Worm (Caenorhabditis elegans) whole organism, L1 larva: ENCODE measurements around the gene Y45F10D.7.

ENCODE experiments used
- C04F5.9 ChIP-seq: sonication (generic microtip); optimal IDR thresholded peaks from 2 replicates; lab custom pipeline; 2016; ENCODE audit warnings: missing genetic modification characterization, missing compliant biosample characterization
- C16A3.4 ChIP-seq: fragments of 150-350 bp; optimal IDR thresholded peaks from 2 replicates; lab custom pipeline; 2014; ENCODE audit warnings: missing biosample characterization, missing genetic modification characterization
- C34B4.2 ChIP-seq: sonication (generic microtip); optimal IDR thresholded peaks from 2 replicates; lab custom pipeline; 2017; ENCODE audit warnings: mild to moderate bottlenecking, missing genetic modification characterization, missing compliant biosample characterization
- Y116A8C.19 ChIP-seq: sonication (generic microtip); optimal IDR thresholded peaks from 2 replicates; lab custom pipeline; 2016; ENCODE audit warnings: missing compliant biosample characterization, missing genetic modification characterization, borderline replicate concordance
- aha-1 ChIP-seq: fragments of 150-350 bp; optimal IDR thresholded peaks from 2 replicates; lab custom pipeline; 2014; ENCODE audit warnings: missing biosample characterization, missing genetic modification characterization
- alr-1 ChIP-seq: fragments of 200-800 bp; sonication (Bioruptor generic); optimal IDR thresholded peaks from 2 replicates; lab custom pipeline; 2018; ENCODE audit warnings: borderline replicate concordance, mild to moderate bottlenecking, missing genetic modification characterization, missing compliant biosample characterization
- ceh-8 ChIP-seq: fragments of 200-800 bp; sonication (Bioruptor generic); optimal IDR thresholded peaks from 2 replicates; lab custom pipeline; 2018; ENCODE audit warnings: mild to moderate bottlenecking, missing genetic modification characterization, moderate library complexity, missing compliant biosample characterization
- ceh-82 ChIP-seq, 3 experiments: fragments of 150-350 bp in 1 of 3; sonication (generic microtip) in 2 of 3; optimal IDR thresholded peaks; 2 replicates each; lab custom pipeline; 2014 to 2017; ENCODE audit warnings: missing biosample characterization in 3 of 3, missing genetic modification characterization in 3 of 3
- ceh-88 ChIP-seq: fragments of 200-800 bp; sonication (Bioruptor generic); IDR thresholded peaks from 2 replicates; pipeline ENCODE4 v1.3.6; 2022; ENCODE audit warnings: missing genetic modification characterization, missing compliant biosample characterization
- ceh-90 ChIP-seq: sonication (generic microtip); optimal IDR thresholded peaks from 2 replicates; lab custom pipeline; 2016; ENCODE audit warnings: missing genetic modification characterization, missing compliant biosample characterization
- dpl-1 ChIP-seq, 3 experiments: fragments of 150-350 bp in 2 of 3; sonication (generic microtip) in 1 of 3; optimal IDR thresholded peaks; 2 replicates each; lab custom pipeline; 2014 to 2017; ENCODE audit warnings: missing biosample characterization in 3 of 3, missing genetic modification characterization in 3 of 3, missing genetic modification reagents in 3 of 3
- dsc-1 ChIP-seq: sonication (generic microtip); optimal IDR thresholded peaks from 2 replicates; lab custom pipeline; 2016; ENCODE audit warnings: mild to moderate bottlenecking, missing genetic modification characterization, missing compliant biosample characterization
- efl-3 ChIP-seq: fragments of 200-800 bp; sonication (Bioruptor generic); optimal IDR thresholded peaks from 2 replicates; lab custom pipeline; 2018; ENCODE audit warnings: mild to moderate bottlenecking, missing genetic modification characterization, missing compliant biosample characterization
- egl-27 ChIP-seq, 2 experiments: fragments of 150-350 bp in 1 of 2; sonication (generic microtip); optimal IDR thresholded peaks; 3 replicates each; lab custom pipeline; 2017 to 2018; ENCODE audit warnings: missing biosample characterization in 2 of 2, missing genetic modification characterization in 2 of 2, missing genetic modification reagents in 2 of 2
- elt-2 ChIP-seq: sonication (generic microtip); optimal IDR thresholded peaks from 2 replicates; lab custom pipeline; 2016; ENCODE audit warnings: missing genetic modification characterization, mild to moderate bottlenecking, inconsistent platforms, missing compliant biosample characterization, missing genetic modification reagents
- ets-5 ChIP-seq: fragments of 200-800 bp; sonication (Bioruptor generic); IDR thresholded peaks from 2 replicates; pipeline ENCODE4 v1.3.6; 2022; ENCODE audit warnings: missing genetic modification characterization, missing compliant biosample characterization
- fkh-10 ChIP-seq: sonication (generic microtip); optimal IDR thresholded peaks from 2 replicates; lab custom pipeline; 2017; ENCODE audit warnings: missing biosample characterization, missing genetic modification reagents, missing genetic modification characterization
- fos-1 ChIP-seq: fragments of 150-350 bp; optimal IDR thresholded peaks from 2 replicates; lab custom pipeline; 2014; ENCODE audit warnings: missing biosample characterization, missing genetic modification characterization
- grh-1 ChIP-seq: fragments of 200-800 bp; sonication (Bioruptor generic); IDR thresholded peaks from 2 replicates; pipeline ENCODE4 v1.3.6; 2022; ENCODE audit warnings: missing genetic modification reagents, missing genetic modification characterization, missing compliant biosample characterization
- hlh-17 ChIP-seq: fragments of 200-800 bp; sonication (Bioruptor generic); optimal IDR thresholded peaks from 2 replicates; lab custom pipeline; 2018; ENCODE audit warnings: missing genetic modification characterization, mild to moderate bottlenecking, missing compliant biosample characterization, moderate library complexity, borderline replicate concordance
- hpl-2 ChIP-seq: fragments of 150-350 bp; optimal IDR thresholded peaks from 2 replicates; lab custom pipeline; 2014; ENCODE audit warnings: missing biosample characterization, missing genetic modification reagents, missing genetic modification characterization
- irx-1 ChIP-seq: sonication (generic microtip); optimal IDR thresholded peaks from 2 replicates; lab custom pipeline; 2016; ENCODE audit warnings: missing genetic modification characterization, missing compliant biosample characterization
- isw-1 ChIP-seq: fragments of 200-800 bp; sonication (Bioruptor generic); IDR thresholded peaks from 2 replicates; pipeline ENCODE4 v1.3.6; 2022; ENCODE audit warnings: missing genetic modification characterization, missing compliant biosample characterization
- lin-13 ChIP-seq: fragments of 150-350 bp; optimal IDR thresholded peaks from 2 replicates; lab custom pipeline; 2014; ENCODE audit warnings: missing biosample characterization, missing genetic modification reagents, missing genetic modification characterization
- lin-15B ChIP-seq: fragments of 150-350 bp; sonication (generic microtip); optimal IDR thresholded peaks from 3 replicates; lab custom pipeline; 2014; ENCODE audit warnings: missing biosample characterization, missing genetic modification characterization
- lsy-2 ChIP-seq, 2 experiments: fragments of 150-350 bp; optimal IDR thresholded peaks; 2 replicates each; lab custom pipeline; 2014; ENCODE audit warnings: missing biosample characterization in 2 of 2, missing genetic modification characterization in 2 of 2
- mdl-1 ChIP-seq, 2 experiments: fragments of 150-350 bp; optimal IDR thresholded peaks; 2 replicates each; lab custom pipeline; 2014 to 2017; ENCODE audit warnings: missing biosample characterization in 2 of 2, missing genetic modification characterization in 2 of 2, inconsistent platforms in 1 of 2
- mef-2 ChIP-seq: fragments of 150-350 bp; optimal IDR thresholded peaks from 2 replicates; lab custom pipeline; 2014; ENCODE audit warnings: missing biosample characterization, missing genetic modification characterization
- nhr-237 ChIP-seq: fragments of 150-350 bp; optimal IDR thresholded peaks from 2 replicates; lab custom pipeline; 2014; ENCODE audit warnings: missing biosample characterization, missing genetic modification characterization
- nhr-28 ChIP-seq: fragments of 150-350 bp; optimal IDR thresholded peaks from 2 replicates; lab custom pipeline; 2014; ENCODE audit warnings: missing biosample characterization, missing genetic modification characterization
- nhr-71 ChIP-seq: sonication (generic microtip); optimal IDR thresholded peaks from 2 replicates; lab custom pipeline; 2016; ENCODE audit warnings: mild to moderate bottlenecking, missing genetic modification characterization, moderate library complexity, missing compliant biosample characterization
- nhr-76 ChIP-seq: sonication (generic microtip); optimal IDR thresholded peaks from 2 replicates; lab custom pipeline; 2017; ENCODE audit warnings: missing biosample characterization, missing genetic modification characterization
- nhr-85 ChIP-seq: sonication (generic microtip); peaks from one replicate; lab custom pipeline; 2016; ENCODE audit warnings: missing genetic modification characterization, inconsistent platforms, missing compliant biosample characterization
- nhr-90 ChIP-seq: sonication (generic microtip); optimal IDR thresholded peaks from 2 replicates; lab custom pipeline; 2016; ENCODE audit warnings: mild to moderate bottlenecking, missing genetic modification characterization, missing compliant biosample characterization; ENCODE audit not compliant: poor library complexity
- pag-3 ChIP-seq: sonication (generic microtip); optimal IDR thresholded peaks from 2 replicates; lab custom pipeline; 2017; ENCODE audit warnings: missing genetic modification characterization, mild to moderate bottlenecking, missing compliant biosample characterization, antibody characterized with exemption, borderline replicate concordance; ENCODE audit not compliant: insufficient read depth
- pax-3 ChIP-seq: fragments of 200-800 bp; sonication (Bioruptor generic); optimal IDR thresholded peaks from 2 replicates; lab custom pipeline; 2018; ENCODE audit warnings: mild to moderate bottlenecking, missing genetic modification characterization, moderate library complexity, missing compliant biosample characterization
- rnt-1 ChIP-seq: sonication (generic microtip); optimal IDR thresholded peaks from 2 replicates; lab custom pipeline; 2016; ENCODE audit warnings: mild to moderate bottlenecking, missing genetic modification characterization, moderate library complexity, missing compliant biosample characterization
- skn-1 ChIP-seq: fragments of 150-350 bp; optimal IDR thresholded peaks from 2 replicates; lab custom pipeline; 2014; ENCODE audit warnings: missing biosample characterization, missing genetic modification characterization
- snu-23 ChIP-seq: sonication (generic microtip); optimal IDR thresholded peaks from 2 replicates; lab custom pipeline; 2016; ENCODE audit warnings: missing genetic modification characterization, missing compliant biosample characterization
- tbx-2 ChIP-seq: sonication (generic microtip); optimal IDR thresholded peaks from 2 replicates; lab custom pipeline; 2016; ENCODE audit warnings: missing genetic modification characterization, missing compliant biosample characterization
- unc-86 ChIP-seq: sonication (generic microtip); optimal IDR thresholded peaks from 2 replicates; lab custom pipeline; 2016; ENCODE audit warnings: missing genetic modification characterization, missing compliant biosample characterization
- unc-98 ChIP-seq: fragments of 200-800 bp; sonication (Bioruptor generic); IDR thresholded peaks from 2 replicates; pipeline ENCODE4 v1.3.6; 2022; ENCODE audit warnings: missing genetic modification characterization, missing compliant biosample characterization
- xbp-1 ChIP-seq: sonication (generic microtip); optimal IDR thresholded peaks from 2 replicates; lab custom pipeline; 2016; ENCODE audit warnings: missing genetic modification characterization, missing compliant biosample characterization
- zag-1 ChIP-seq: fragments of 150-350 bp; optimal IDR thresholded peaks from 2 replicates; lab custom pipeline; 2014; ENCODE audit warnings: missing biosample characterization, missing genetic modification characterization
- zip-4 ChIP-seq: fragments of 200-800 bp; sonication (Bioruptor generic); optimal IDR thresholded peaks from 2 replicates; lab custom pipeline; 2018; ENCODE audit warnings: mild to moderate bottlenecking, missing genetic modification characterization, moderate library complexity, missing compliant biosample characterization
- ztf-11 ChIP-seq, 2 experiments: sonication (generic microtip); optimal IDR thresholded peaks; 2 replicates each; lab custom pipeline; 2016 to 2017; ENCODE audit warnings: missing genetic modification characterization in 2 of 2, missing biosample characterization in 1 of 2, missing compliant biosample characterization in 1 of 2

The Y45F10D.7 gene

DNA sequence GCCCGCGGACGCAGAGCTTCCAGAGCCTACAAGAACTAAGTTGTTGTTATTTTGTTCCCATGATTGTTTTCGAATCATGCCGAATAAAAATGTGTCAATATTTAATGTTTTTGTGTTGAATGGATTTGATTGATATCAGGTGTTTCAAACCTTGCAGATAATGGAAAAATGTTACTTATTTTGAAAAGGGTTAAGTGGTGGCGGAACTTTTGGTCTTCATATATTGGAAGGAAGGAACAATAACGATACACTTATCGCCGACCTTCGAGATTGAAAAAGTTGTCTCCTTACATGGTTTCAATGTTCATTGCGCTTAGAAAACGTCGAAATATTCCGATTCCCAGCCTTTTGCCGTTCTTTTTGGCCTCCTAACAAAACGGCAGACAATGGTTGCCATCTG lies 10.0 kb upstream of the Y45F10D.7 start, which contains the start of gene gly-10:
Gene gly-10, plus strand, starts transcription at position 387 of the 400 bp plus-strand sequence.
- TF ChIP-seq nhr-85, result peak; percentile 64
- TF ChIP-seq lsy-2 (tag; optimal IDR thresholded peaks at IDR 0.05; lab: Kevin White, UChicago), result peak in 1 of 2 experiments; percentile 36
- TF ChIP-seq ceh-8 (GFP tag; lab: Kevin White, UChicago), result no peak
- TF ChIP-seq, all 84 proteins: peak for 2

DNA sequence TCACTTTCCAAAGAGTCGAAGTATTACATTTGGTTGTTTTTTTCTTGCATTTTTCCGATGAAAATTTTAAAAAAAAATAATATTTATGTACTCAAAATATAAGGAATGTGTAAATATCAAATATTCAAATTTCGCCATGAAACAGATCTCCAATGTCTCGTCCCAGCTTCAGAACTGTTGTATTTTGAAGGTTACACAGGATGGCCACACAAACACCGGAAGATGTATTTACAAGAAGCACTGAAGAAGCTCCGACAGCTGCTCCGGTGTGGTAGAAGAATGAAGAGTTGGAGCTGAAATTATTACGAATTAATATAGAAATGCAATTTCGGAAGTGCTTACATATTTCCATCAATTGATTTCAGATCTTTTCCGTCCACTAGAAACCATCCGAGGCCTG lies 6.4 kb upstream of the Y45F10D.7 start:
- TF ChIP-seq ets-5 (GFP tag; lab: Robert Waterston, UW) (no peak), nhr-237 (tag; lab: Kevin White, UChicago) (no peak), lin-13 (GFP tag; lab: Kevin White, UChicago) (no peak), alr-1 (no peak), skn-1 (tag; lab: Kevin White, UChicago) (no peak), nhr-76 (tag; lab: Kevin White, UChicago) (no peak), lin-15B (tag; lab: Kevin White, UChicago) (no peak), efl-3 (GFP tag; lab: Kevin White, UChicago) (no peak), C34B4.2 (tag; lab: Kevin White, UChicago) (no peak)

DNA sequence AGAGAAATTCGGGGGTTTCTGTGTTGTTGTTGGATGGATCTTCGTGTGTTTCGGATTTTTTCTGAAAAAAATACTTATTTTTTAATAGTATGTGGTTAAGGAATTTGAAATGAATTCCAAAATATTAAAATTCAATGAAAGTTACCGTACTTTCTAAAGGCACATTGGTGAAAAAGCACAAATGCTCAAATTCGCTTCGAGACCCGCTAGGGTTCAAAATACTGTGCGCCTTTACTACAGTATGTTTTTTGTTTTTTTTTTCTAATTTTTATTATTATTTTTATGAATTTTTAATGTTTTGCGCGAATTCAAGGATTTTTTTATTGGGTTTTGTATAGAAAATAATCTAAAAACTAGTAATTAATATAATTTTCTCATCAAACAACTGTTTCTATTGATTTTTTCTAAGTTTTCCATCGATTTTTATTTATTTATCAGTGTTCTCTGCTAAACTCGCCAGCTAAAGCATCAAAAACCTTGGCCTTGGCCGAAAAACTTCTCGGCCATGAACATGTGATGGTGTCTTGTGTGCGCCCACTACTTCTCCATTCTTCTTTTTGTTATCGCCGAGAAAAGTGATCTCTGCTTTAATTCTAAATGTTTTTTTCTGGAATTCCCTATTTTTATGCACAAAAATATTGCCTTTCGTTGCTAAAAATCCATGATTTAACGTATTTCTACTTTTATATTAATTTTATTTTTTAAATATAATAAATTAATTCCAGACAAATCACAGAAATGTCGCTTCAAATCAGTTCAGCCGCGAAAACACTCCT lies 5.3 kb upstream of the Y45F10D.7 start, which contains the start of gene iscu-1:
Gene iscu-1, plus strand, starts transcription at position 726 of the 776 bp plus-strand sequence.
- TF ChIP-seq ceh-90 (tag; lab: Kevin White, UChicago), result peak; percentile 72
- TF ChIP-seq C16A3.4 (tag; lab: Kevin White, UChicago), result no peak
- TF ChIP-seq ceh-88, result no peak
- peak; percentile 59 for TF ChIP-seq snu-23 (GFP tag; lab: Kevin White, UChicago)
- peak in 1 of 3 experiments; percentile 38 for TF ChIP-seq ceh-82 (tag; optimal IDR thresholded peaks at IDR 0.05; lab: Kevin White, UChicago)
- TF ChIP-seq pag-3, result no peak
- no peak for TF ChIP-seq nhr-85
- no peak for TF ChIP-seq efl-3 (GFP tag; lab: Kevin White, UChicago)
- TF ChIP-seq ceh-8 (GFP tag; lab: Kevin White, UChicago), result no peak
- no peak for TF ChIP-seq fos-1
- peak; percentile 16 for TF ChIP-seq xbp-1 (tag; lab: Kevin White, UChicago)
- TF ChIP-seq nhr-71 (tag; lab: Kevin White, UChicago), result peak; percentile 57
- peak in 1 of 2 experiments; percentile 1 for TF ChIP-seq mdl-1 (tag; optimal IDR thresholded peaks at IDR 0.05; lab: Kevin White, UChicago)
- TF ChIP-seq fkh-10 (GFP tag; lab: Kevin White, UChicago), result no peak
- no peak for TF ChIP-seq C04F5.9
- no peak for TF ChIP-seq nhr-28 (tag; lab: Kevin White, UChicago)
- TF ChIP-seq lin-13 (GFP tag; lab: Kevin White, UChicago), result peak; percentile 39
- no peak for TF ChIP-seq hpl-2 (GFP tag; lab: Kevin White, UChicago)
- TF ChIP-seq hlh-17 (GFP tag; lab: Kevin White, UChicago), result no peak
- peak; percentile 0 for TF ChIP-seq dsc-1
- TF ChIP-seq zip-4 (GFP tag; lab: Kevin White, UChicago), result no peak
- TF ChIP-seq skn-1 (tag; lab: Kevin White, UChicago), result peak; percentile 42
- no peak; the same call in 1 of the 2 replicates for TF ChIP-seq isw-1 (GFP tag; lab: Robert Waterston, UW)
- no peak for TF ChIP-seq unc-86 (tag; lab: Kevin White, UChicago)
- TF ChIP-seq Y116A8C.19 (tag; lab: Kevin White, UChicago), result no peak
- TF ChIP-seq mef-2, result no peak
- peak; percentile 22 for TF ChIP-seq nhr-90 (tag; lab: Kevin White, UChicago)
- no peak for TF ChIP-seq zag-1 (tag; lab: Kevin White, UChicago)
- peak; percentile 21 to 59 (median 49) for TF ChIP-seq dpl-1 (GFP tag; optimal IDR thresholded peaks at IDR 0.05; lab: Kevin White, UChicago)
- peak; percentile 76 for TF ChIP-seq rnt-1 (tag; lab: Kevin White, UChicago)
- no peak for TF ChIP-seq aha-1 (tag; lab: Kevin White, UChicago)
- TF ChIP-seq tbx-2 (tag; lab: Kevin White, UChicago), result peak; percentile 41
- peak; percentile 27 for TF ChIP-seq elt-2 (tag; lab: Kevin White, UChicago)
- TF ChIP-seq grh-1 (GFP tag; lab: Robert Waterston, UW), result no peak
- TF ChIP-seq ztf-11 (tag; optimal IDR thresholded peaks at IDR 0.05; lab: Kevin White, UChicago), result no peak
- no peak for TF ChIP-seq unc-98
- no peak for TF ChIP-seq egl-27 (tag; optimal IDR thresholded peaks at IDR 0.05; lab: Kevin White, UChicago)
- TF ChIP-seq irx-1, result no peak
- no peak for TF ChIP-seq pax-3 (tag; lab: Kevin White, UChicago)
